Fruit fly (Drosophila melanogaster) S2 (cell line): Measurements from ENCODE around the gene CG12024.

Experiments
- CG8478 ChIP-seq: fragments of >200 bp; optimal IDR thresholded peaks from 2 replicates; lab custom pipeline; 2018
- CTCF ChIP-seq, 2 experiments: fragments of >200 bp; optimal IDR thresholded peaks; 2 replicates each; lab custom pipeline; 2018

CG12024 gene

dm6 chr3L:1853277-1853676, 3.7 kb upstream of the CG12024 start:
- TF ChIP-seq CG8478 (lab: Kevin White, UChicago) (no peak), CTCF (optimal IDR thresholded peaks at IDR 0.05; lab: Kevin White, UChicago) (no peak)

- TF ChIP-seq CTCF (optimal IDR thresholded peaks at IDR 0.05; lab: Kevin White, UChicago) (no peak), CG8478 (lab: Kevin White, UChicago) (no peak)
Measured at dm6 chr3L:1855491-1855890, 1.5 kb upstream of the CG12024 start, which contains the start of gene CNMa. TSS of gene CNMa (minus strand) at chr3L:1855591.

dm6 chr3L:1859563-1859962, 2.6 kb downstream of the CG12024 start:
- TF ChIP-seq CTCF (optimal IDR thresholded peaks at IDR 0.05; lab: Kevin White, UChicago): no peak
- TF ChIP-seq CG8478 (lab: Kevin White, UChicago): no peak

dm6 chr3L:1860749-1861148, 3.8 kb downstream of the CG12024 start:
- TF ChIP-seq CG8478 (lab: Kevin White, UChicago) (no peak), CTCF (optimal IDR thresholded peaks at IDR 0.05; lab: Kevin White, UChicago) (no peak)

- TF ChIP-seq CG8478 (lab: Kevin White, UChicago) (no peak), CTCF (optimal IDR thresholded peaks at IDR 0.05; lab: Kevin White, UChicago) (no peak)
Measured at dm6 chr3L:1861400-1861793, 4.4 kb downstream of the CG12024 start.

- TF ChIP-seq CTCF (optimal IDR thresholded peaks at IDR 0.05; lab: Kevin White, UChicago) (no peak), CG8478 (lab: Kevin White, UChicago) (no peak)
Measured at dm6 chr3L:1861794-1862447, 5.0 kb downstream of the CG12024 start, which contains the start of gene Rap1. TSS of gene Rap1 (minus strand) at chr3L:1862239.

- no peak for TF ChIP-seq CG8478 (lab: Kevin White, UChicago)
- TF ChIP-seq CTCF (optimal IDR thresholded peaks at IDR 0.05; lab: Kevin White, UChicago): no peak
Measured at dm6 chr3L:1865121-1865727, 8.3 kb downstream of the CG12024 start, which contains the start of the genes HBS1 and CG12025. TSS of gene HBS1 (minus strand) at chr3L:1865240. TSS of gene CG12025 (plus strand) at chr3L:1865430.

dm6 chr3L:1866021-1866811, 9.3 kb downstream of the CG12024 start:
- TF ChIP-seq CG8478 (lab: Kevin White, UChicago) (no peak), CTCF (optimal IDR thresholded peaks at IDR 0.05; lab: Kevin White, UChicago) (no peak)

- TF ChIP-seq CG8478 (lab: Kevin White, UChicago) (no peak), CTCF (optimal IDR thresholded peaks at IDR 0.05; lab: Kevin White, UChicago) (no peak)
Measured at dm6 chr3L:1868841-1869240, 11.9 kb downstream of the CG12024 start.

dm6 chr3L:1869719-1870118, 12.8 kb downstream of the CG12024 start, which contains the start of gene CG13924:
TSS of gene CG13924 (plus strand) at chr3L:1870019.
- TF ChIP-seq CTCF (optimal IDR thresholded peaks at IDR 0.05; lab: Kevin White, UChicago): no peak

- peak; percentile 24 to 62 for TF ChIP-seq CTCF (optimal IDR thresholded peaks at IDR 0.05; lab: Kevin White, UChicago)
- TF ChIP-seq CG8478 (lab: Kevin White, UChicago): no peak
Measured at dm6 chr3L:1876215-1876625, 19.3 kb downstream of the CG12024 start, which contains the start of gene dre4. TSS of gene dre4 (minus strand) at chr3L:1876312.

- TF ChIP-seq CG8478 (lab: Kevin White, UChicago): no peak
- TF ChIP-seq CTCF (optimal IDR thresholded peaks at IDR 0.05; lab: Kevin White, UChicago): no peak
Measured at dm6 chr3L:1880692-1881091, 23.7 kb downstream of the CG12024 start.

dm6 chr3L:1881919-1882318, 25.0 kb downstream of the CG12024 start:
- no peak for TF ChIP-seq CTCF (optimal IDR thresholded peaks at IDR 0.05; lab: Kevin White, UChicago)
- TF ChIP-seq CG8478 (lab: Kevin White, UChicago): no peak

dm6 chr3L:1882868-1883554, 26.0 kb downstream of the CG12024 start, which contains the start of gene CG13937:
TSS of gene CG13937 (minus strand) at chr3L:1883041.
- TF ChIP-seq CG8478 (lab: Kevin White, UChicago) (no peak), CTCF (optimal IDR thresholded peaks at IDR 0.05; lab: Kevin White, UChicago) (no peak)
